Fruit fly (Drosophila melanogaster) whole organism, adult: ENCODE results near the gene Wdfy2.
A peak's percentile ranks its signal among the peaks of the same experiment; 100 is the strongest.

ENCODE experiments used
- CG11617 ChIP-seq: fragments of 200-800 bp; sonication (Bioruptor generic); optimal IDR thresholded peaks from 2 replicates; lab custom pipeline; 2017; ENCODE audit warnings: mild to moderate bottlenecking, missing biosample characterization, missing genetic modification reagents, missing genetic modification characterization
- CG12768 ChIP-seq: fragments of 200-800 bp; sonication (Bioruptor generic); optimal IDR thresholded peaks from 2 replicates; lab custom pipeline; 2017; ENCODE audit warnings: missing biosample characterization, missing genetic modification characterization, mild to moderate bottlenecking, moderate library complexity, missing genetic modification reagents
- CG14711 ChIP-seq: fragments of 200-800 bp; sonication (Bioruptor generic); optimal IDR thresholded peaks from 2 replicates; lab custom pipeline; 2018; ENCODE audit warnings: missing biosample characterization, mild to moderate bottlenecking, missing genetic modification characterization, moderate library complexity
- CG1620 ChIP-seq: fragments of 200-800 bp; sonication (Bioruptor generic); optimal IDR thresholded peaks from 2 replicates; lab custom pipeline; 2016; ENCODE audit warnings: missing biosample characterization, missing genetic modification characterization
- CG33017 ChIP-seq: fragments of 200-800 bp; sonication (Bioruptor generic); optimal IDR thresholded peaks from 2 replicates; lab custom pipeline; 2018; ENCODE audit warnings: missing biosample characterization, mild to moderate bottlenecking, missing genetic modification characterization, moderate library complexity
- CG5204 ChIP-seq: fragments of 200-800 bp; sonication (Bioruptor generic); optimal IDR thresholded peaks from 2 replicates; lab custom pipeline; 2016; ENCODE audit warnings: missing biosample characterization, missing genetic modification characterization
- CG7045 ChIP-seq: fragments of 200-800 bp; sonication (Bioruptor generic); optimal IDR thresholded peaks from 2 replicates; lab custom pipeline; 2017; ENCODE audit warnings: missing biosample characterization, mild to moderate bottlenecking, missing genetic modification characterization
- CG7101 ChIP-seq: fragments of 200-800 bp; sonication (Bioruptor generic); optimal IDR thresholded peaks from 2 replicates; lab custom pipeline; 2018; ENCODE audit warnings: missing biosample characterization, mild to moderate bottlenecking, missing genetic modification characterization, moderate library complexity
- Clk ChIP-seq: fragments of 200-800 bp; sonication (Bioruptor generic); optimal IDR thresholded peaks from 2 replicates; lab custom pipeline; 2017; ENCODE audit warnings: missing biosample characterization, missing genetic modification characterization
- Crg-1 ChIP-seq: fragments of 200-800 bp; sonication (Bioruptor generic); optimal IDR thresholded peaks from 2 replicates; lab custom pipeline; 2016; ENCODE audit warnings: missing biosample characterization, missing genetic modification characterization
- Hr96 ChIP-seq: fragments of 200-800 bp; sonication (Bioruptor generic); optimal IDR thresholded peaks from 2 replicates; lab custom pipeline; 2016; ENCODE audit warnings: missing biosample characterization, missing genetic modification characterization
- Mnt ChIP-seq: fragments of 200-800 bp; sonication (Bioruptor generic); optimal IDR thresholded peaks from 2 replicates; lab custom pipeline; 2016; ENCODE audit warnings: missing biosample characterization, mild to moderate bottlenecking, missing genetic modification characterization
- bab1 ChIP-seq: fragments of 200-800 bp; sonication (Bioruptor generic); optimal IDR thresholded peaks from 3 replicates; lab custom pipeline; 2019; ENCODE audit warnings: missing biosample characterization, mild to moderate bottlenecking, missing genetic modification characterization, moderate library complexity
- cic ChIP-seq: fragments of 200-800 bp; sonication (Bioruptor generic); optimal IDR thresholded peaks from 2 replicates; lab custom pipeline; 2017; ENCODE audit warnings: missing biosample characterization, mild to moderate bottlenecking, missing genetic modification characterization, moderate library complexity
- cnc ChIP-seq, 2 experiments: fragments of >200 bp; optimal IDR thresholded peaks; 2 replicates each; lab custom pipeline; 2017
- kay ChIP-seq: fragments of 200-800 bp; sonication (Bioruptor generic); peaks from one replicate; lab custom pipeline; 2016; ENCODE audit warnings: missing biosample characterization, missing genetic modification characterization, borderline replicate concordance
- ovo ChIP-seq: fragments of 200-800 bp; sonication (Bioruptor generic); optimal IDR thresholded peaks from 2 replicates; lab custom pipeline; 2016; ENCODE audit warnings: missing biosample characterization, missing genetic modification characterization
- pad ChIP-seq: fragments of 200-800 bp; sonication (Bioruptor generic); optimal IDR thresholded peaks from 3 replicates; lab custom pipeline; 2017; ENCODE audit warnings: missing biosample characterization, missing genetic modification characterization, mild to moderate bottlenecking, moderate library complexity, missing genetic modification reagents
- tj ChIP-seq: fragments of 200-800 bp; sonication (Bioruptor generic); optimal IDR thresholded peaks from 3 replicates; lab custom pipeline; 2017; ENCODE audit warnings: missing biosample characterization, mild to moderate bottlenecking, missing genetic modification characterization, moderate library complexity
- toe ChIP-seq: fragments of 200-800 bp; sonication (Bioruptor generic); optimal IDR thresholded peaks from 2 replicates; lab custom pipeline; 2016; ENCODE audit warnings: missing biosample characterization, missing genetic modification characterization

Wdfy2 gene

dm6 chr2L:10387869-10388726 lies 35.0 kb upstream of the Wdfy2 start, which contains the start of gene da:
TSS of gene da (plus strand) at chr2L:10388105.
- TF ChIP-seq pad (GFP tag; lab: Kevin White, UChicago): peak; percentile 28
- TF ChIP-seq Hr96 (GFP tag; lab: Kevin White, UChicago): no peak
- no peak for TF ChIP-seq cnc (optimal IDR thresholded peaks at IDR 0.05; lab: Kevin White, UChicago)
- TF ChIP-seq CG11617: peak; percentile 74
- peak; percentile 30 for TF ChIP-seq tj (GFP tag; lab: Kevin White, UChicago)
- no peak for TF ChIP-seq Clk (GFP tag; lab: Kevin White, UChicago)
- peak; percentile 45 for TF ChIP-seq cic (GFP tag; lab: Kevin White, UChicago)
- TF ChIP-seq ovo (GFP tag; lab: Kevin White, UChicago): no peak
- peak; percentile 49 for TF ChIP-seq CG33017
- peak; percentile 62 for TF ChIP-seq CG7101 (tag; lab: Kevin White, UChicago)
- TF ChIP-seq CG12768 (GFP tag; lab: Kevin White, UChicago): peak; percentile 52
- TF ChIP-seq toe (GFP tag; lab: Kevin White, UChicago): no peak
- peak; percentile 33 for TF ChIP-seq Crg-1 (GFP tag; lab: Kevin White, UChicago)
- TF ChIP-seq bab1 (GFP tag; lab: Kevin White, UChicago): peak; percentile 21
- TF ChIP-seq CG7045 (GFP tag; lab: Kevin White, UChicago): peak; percentile 53
- TF ChIP-seq CG5204 (GFP tag; lab: Kevin White, UChicago): no peak
- peak; percentile 99 for TF ChIP-seq kay (GFP tag; lab: Kevin White, UChicago)
- peak; percentile 69 for TF ChIP-seq Mnt (GFP tag; lab: Kevin White, UChicago)
- peak; percentile 70 for TF ChIP-seq CG1620 (GFP tag; lab: Kevin White, UChicago)
- peak; percentile 63 for TF ChIP-seq CG14711 (tag; lab: Kevin White, UChicago)

- no peak for TF ChIP-seq cic (GFP tag; lab: Kevin White, UChicago)
- TF ChIP-seq toe (GFP tag; lab: Kevin White, UChicago): no peak
- TF ChIP-seq ovo (GFP tag; lab: Kevin White, UChicago): no peak
- no peak for TF ChIP-seq tj (GFP tag; lab: Kevin White, UChicago)
- no peak for TF ChIP-seq pad (GFP tag; lab: Kevin White, UChicago)
- TF ChIP-seq CG33017: no peak
- TF ChIP-seq CG7045 (GFP tag; lab: Kevin White, UChicago): no peak
- TF ChIP-seq CG14711 (tag; lab: Kevin White, UChicago): no peak
- TF ChIP-seq Crg-1 (GFP tag; lab: Kevin White, UChicago): no peak
- TF ChIP-seq Clk (GFP tag; lab: Kevin White, UChicago): no peak
- TF ChIP-seq bab1 (GFP tag; lab: Kevin White, UChicago): no peak
- no peak for TF ChIP-seq CG12768 (GFP tag; lab: Kevin White, UChicago)
- TF ChIP-seq Mnt (GFP tag; lab: Kevin White, UChicago): no peak
- no peak for TF ChIP-seq Hr96 (GFP tag; lab: Kevin White, UChicago)
Measured at dm6 chr2L:10393467-10393866, 29.6 kb upstream of the Wdfy2 start.

- TF ChIP-seq CG7101 (tag; lab: Kevin White, UChicago): no peak
- TF ChIP-seq kay (GFP tag; lab: Kevin White, UChicago): no peak
- TF ChIP-seq cnc (optimal IDR thresholded peaks at IDR 0.05; lab: Kevin White, UChicago): no peak
- no peak for TF ChIP-seq CG33017
- peak; percentile 96 for TF ChIP-seq tj (GFP tag; lab: Kevin White, UChicago)
- no peak for TF ChIP-seq CG7045 (GFP tag; lab: Kevin White, UChicago)
Measured at dm6 chr2L:10395035-10395434, 28.1 kb upstream of the Wdfy2 start.

- TF ChIP-seq CG33017 (peak; percentile 25), CG14711 (tag; lab: Kevin White, UChicago) (no peak), Clk (GFP tag; lab: Kevin White, UChicago) (no peak), CG1620 (GFP tag; lab: Kevin White, UChicago) (no peak), bab1 (GFP tag; lab: Kevin White, UChicago) (peak; percentile 32), Hr96 (GFP tag; lab: Kevin White, UChicago) (no peak), pad (GFP tag; lab: Kevin White, UChicago) (no peak), CG12768 (GFP tag; lab: Kevin White, UChicago) (peak; percentile 19), CG11617 (peak; percentile 5), cic (GFP tag; lab: Kevin White, UChicago) (no peak), CG7045 (GFP tag; lab: Kevin White, UChicago) (no peak), cnc (optimal IDR thresholded peaks at IDR 0.05; lab: Kevin White, UChicago) (no peak), CG5204 (GFP tag; lab: Kevin White, UChicago) (no peak), ovo (GFP tag; lab: Kevin White, UChicago) (no peak), tj (GFP tag; lab: Kevin White, UChicago) (no peak), kay (GFP tag; lab: Kevin White, UChicago) (peak; percentile 79), Mnt (GFP tag; lab: Kevin White, UChicago) (peak; percentile 28), toe (GFP tag; lab: Kevin White, UChicago) (no peak), CG7101 (tag; lab: Kevin White, UChicago) (no peak), Crg-1 (GFP tag; lab: Kevin White, UChicago) (no peak)
Measured at dm6 chr2L:10395642-10396487, 27.2 kb upstream of the Wdfy2 start, which contains the start of gene Mdh1. TSS of gene Mdh1 (minus strand) at chr2L:10396332.
